Worm (Caenorhabditis elegans) whole organism, L1 larva: ENCODE data around the gene cutl-15.

Experiments used
- C16A3.4 ChIP-seq: fragments of 150-350 bp; optimal IDR thresholded peaks from 2 replicates; lab custom pipeline; 2014; ENCODE audit warnings: missing biosample characterization, missing genetic modification characterization
- C34B4.2 ChIP-seq: sonication (generic microtip); optimal IDR thresholded peaks from 2 replicates; lab custom pipeline; 2017; ENCODE audit warnings: mild to moderate bottlenecking, missing genetic modification characterization, missing compliant biosample characterization
- F16B12.6 ChIP-seq: fragments of 150-350 bp; optimal IDR thresholded peaks from 2 replicates; lab custom pipeline; 2014; ENCODE audit warnings: missing biosample characterization, missing genetic modification characterization
- Y116A8C.19 ChIP-seq: sonication (generic microtip); optimal IDR thresholded peaks from 2 replicates; lab custom pipeline; 2016; ENCODE audit warnings: missing compliant biosample characterization, missing genetic modification characterization, borderline replicate concordance
- aly-2 ChIP-seq: fragments of 150-350 bp; optimal IDR thresholded peaks from 2 replicates; lab custom pipeline; 2014; ENCODE audit warnings: missing biosample characterization, missing genetic modification characterization
- ama-1 ChIP-seq: fragments of 150-350 bp; optimal IDR thresholded peaks from 2 replicates; lab custom pipeline; 2014
- blmp-1 ChIP-seq: fragments of 150-350 bp; optimal IDR thresholded peaks from 2 replicates; lab custom pipeline; 2014; ENCODE audit warnings: missing biosample characterization, missing genetic modification characterization
- ceh-88 ChIP-seq: fragments of 200-800 bp; sonication (Bioruptor generic); IDR thresholded peaks from 2 replicates; pipeline ENCODE4 v1.3.6; 2022; ENCODE audit warnings: missing genetic modification characterization, missing compliant biosample characterization
- dsc-1 ChIP-seq: sonication (generic microtip); optimal IDR thresholded peaks from 2 replicates; lab custom pipeline; 2016; ENCODE audit warnings: mild to moderate bottlenecking, missing genetic modification characterization, missing compliant biosample characterization
- efl-1 ChIP-seq, 4 experiments: fragments of 150-350 bp; optimal IDR thresholded peaks in 3 of 4; peaks in 1 of 4; 1 replicate in 1 of 4; 2 replicates in 3 of 4; lab custom pipeline; 2014; ENCODE audit warnings: missing biosample characterization in 2 of 4, missing genetic modification characterization in 2 of 4, missing genetic modification reagents in 2 of 4
- efl-3 ChIP-seq: fragments of 200-800 bp; sonication (Bioruptor generic); optimal IDR thresholded peaks from 2 replicates; lab custom pipeline; 2018; ENCODE audit warnings: mild to moderate bottlenecking, missing genetic modification characterization, missing compliant biosample characterization
- elt-2 ChIP-seq: sonication (generic microtip); optimal IDR thresholded peaks from 2 replicates; lab custom pipeline; 2016; ENCODE audit warnings: missing genetic modification characterization, mild to moderate bottlenecking, inconsistent platforms, missing compliant biosample characterization, missing genetic modification reagents
- elt-3 ChIP-seq, 6 experiments: fragments of 150-350 bp in 1 of 6; sonication (generic microtip); optimal IDR thresholded peaks; 2 replicates each; lab custom pipeline; 2017 to 2018; ENCODE audit warnings: missing biosample characterization in 6 of 6, missing genetic modification characterization in 6 of 6, inconsistent platforms in 1 of 6
- ets-5 ChIP-seq: fragments of 200-800 bp; sonication (Bioruptor generic); IDR thresholded peaks from 2 replicates; pipeline ENCODE4 v1.3.6; 2022; ENCODE audit warnings: missing genetic modification characterization, missing compliant biosample characterization
- fkh-8 ChIP-seq: sonication (generic microtip); optimal IDR thresholded peaks from 2 replicates; lab custom pipeline; 2016; ENCODE audit warnings: mild to moderate bottlenecking, missing genetic modification characterization, missing compliant biosample characterization
- fos-1 ChIP-seq: fragments of 150-350 bp; optimal IDR thresholded peaks from 2 replicates; lab custom pipeline; 2014; ENCODE audit warnings: missing biosample characterization, missing genetic modification characterization
- hlh-4 ChIP-seq: sonication (generic microtip); optimal IDR thresholded peaks from 2 replicates; lab custom pipeline; 2016; ENCODE audit warnings: mild to moderate bottlenecking, missing genetic modification characterization, missing compliant biosample characterization
- hpl-2 ChIP-seq: fragments of 150-350 bp; optimal IDR thresholded peaks from 2 replicates; lab custom pipeline; 2014; ENCODE audit warnings: missing biosample characterization, missing genetic modification reagents, missing genetic modification characterization
- isw-1 ChIP-seq: fragments of 200-800 bp; sonication (Bioruptor generic); IDR thresholded peaks from 2 replicates; pipeline ENCODE4 v1.3.6; 2022; ENCODE audit warnings: missing genetic modification characterization, missing compliant biosample characterization
- jun-1 ChIP-seq: fragments of 150-350 bp; optimal IDR thresholded peaks from 2 replicates; lab custom pipeline; 2014; ENCODE audit warnings: missing biosample characterization, missing genetic modification reagents, missing genetic modification characterization
- lin-39 ChIP-seq: fragments of 150-350 bp; optimal IDR thresholded peaks from 2 replicates; lab custom pipeline; 2014; ENCODE audit warnings: missing biosample characterization, missing genetic modification reagents, missing genetic modification characterization
- lsy-2 ChIP-seq, 2 experiments: fragments of 150-350 bp; optimal IDR thresholded peaks; 2 replicates each; lab custom pipeline; 2014; ENCODE audit warnings: missing biosample characterization in 2 of 2, missing genetic modification characterization in 2 of 2
- nhr-11 ChIP-seq: fragments of 150-350 bp; optimal IDR thresholded peaks from 2 replicates; lab custom pipeline; 2014; ENCODE audit warnings: missing biosample characterization, missing genetic modification characterization
- nhr-19 ChIP-seq: fragments of 200-800 bp; sonication (Bioruptor generic); conservative IDR thresholded peaks from 2 replicates; pipeline ENCODE4 v1.3.6; 2022; ENCODE audit warnings: missing genetic modification characterization, missing compliant biosample characterization
- nhr-28 ChIP-seq: fragments of 150-350 bp; optimal IDR thresholded peaks from 2 replicates; lab custom pipeline; 2014; ENCODE audit warnings: missing biosample characterization, missing genetic modification characterization
- nhr-47 ChIP-seq: sonication (generic microtip); optimal IDR thresholded peaks from 2 replicates; lab custom pipeline; 2016; ENCODE audit warnings: mild to moderate bottlenecking, missing genetic modification characterization, moderate library complexity, missing compliant biosample characterization
- nhr-71 ChIP-seq: sonication (generic microtip); optimal IDR thresholded peaks from 2 replicates; lab custom pipeline; 2016; ENCODE audit warnings: mild to moderate bottlenecking, missing genetic modification characterization, moderate library complexity, missing compliant biosample characterization
- nhr-76 ChIP-seq: sonication (generic microtip); optimal IDR thresholded peaks from 2 replicates; lab custom pipeline; 2017; ENCODE audit warnings: missing biosample characterization, missing genetic modification characterization
- nhr-85 ChIP-seq: sonication (generic microtip); peaks from one replicate; lab custom pipeline; 2016; ENCODE audit warnings: missing genetic modification characterization, inconsistent platforms, missing compliant biosample characterization
- nhr-90 ChIP-seq: sonication (generic microtip); optimal IDR thresholded peaks from 2 replicates; lab custom pipeline; 2016; ENCODE audit warnings: mild to moderate bottlenecking, missing genetic modification characterization, missing compliant biosample characterization; ENCODE audit not compliant: poor library complexity
- rnt-1 ChIP-seq: sonication (generic microtip); optimal IDR thresholded peaks from 2 replicates; lab custom pipeline; 2016; ENCODE audit warnings: mild to moderate bottlenecking, missing genetic modification characterization, moderate library complexity, missing compliant biosample characterization
- sptf-1 ChIP-seq: fragments of 150-350 bp; optimal IDR thresholded peaks from 2 replicates; lab custom pipeline; 2014; ENCODE audit warnings: missing biosample characterization, missing genetic modification characterization
- swsn-7 ChIP-seq: sonication (generic microtip); optimal IDR thresholded peaks from 2 replicates; lab custom pipeline; 2016; ENCODE audit warnings: missing genetic modification characterization, missing compliant biosample characterization
- unc-62 ChIP-seq: fragments of 150-350 bp; optimal IDR thresholded peaks from 2 replicates; lab custom pipeline; 2014; ENCODE audit warnings: missing biosample characterization, missing genetic modification reagents, missing genetic modification characterization
- unc-98 ChIP-seq: fragments of 200-800 bp; sonication (Bioruptor generic); IDR thresholded peaks from 2 replicates; pipeline ENCODE4 v1.3.6; 2022; ENCODE audit warnings: missing genetic modification characterization, missing compliant biosample characterization
- xbp-1 ChIP-seq: sonication (generic microtip); optimal IDR thresholded peaks from 2 replicates; lab custom pipeline; 2016; ENCODE audit warnings: missing genetic modification characterization, missing compliant biosample characterization
- ztf-4 ChIP-seq: fragments of 150-350 bp; optimal IDR thresholded peaks from 2 replicates; lab custom pipeline; 2014; ENCODE audit warnings: missing biosample characterization, missing genetic modification characterization

Gene cutl-15

DNA sequence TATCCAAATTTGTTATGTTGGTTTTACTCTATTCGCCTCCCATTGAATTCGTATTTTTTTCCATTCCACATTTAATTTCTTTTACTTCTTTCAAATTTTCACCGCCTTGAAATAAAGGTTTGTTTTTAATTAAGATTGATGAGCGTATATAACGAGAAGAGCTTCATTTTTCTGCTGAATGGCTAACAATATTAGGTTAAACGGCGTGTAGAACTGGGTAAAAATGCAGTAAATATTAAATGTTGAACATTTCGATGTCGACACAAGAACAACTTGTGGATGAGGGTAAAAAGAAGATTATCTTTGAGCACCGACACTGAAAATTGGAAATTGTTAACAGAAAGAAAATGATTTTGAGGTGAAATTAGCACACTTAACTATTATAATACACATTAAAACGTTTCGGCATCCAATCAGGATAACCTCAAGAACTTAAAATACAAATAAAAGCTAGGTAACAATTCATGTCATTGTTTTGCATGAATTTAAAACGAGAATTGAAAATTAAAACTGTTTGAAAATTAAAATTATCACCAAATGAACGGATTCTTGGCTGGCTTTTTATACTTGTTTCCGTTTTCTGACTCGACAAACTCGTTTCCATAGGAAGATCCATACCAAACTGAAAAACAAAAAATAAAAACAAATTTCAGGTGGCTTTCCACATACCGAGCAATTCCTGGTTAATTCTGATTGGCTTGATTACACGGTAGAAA, 8.4 kb downstream of the cutl-15 start:
- TF ChIP-seq lin-39 (no peak), fkh-8 (no peak), efl-3 (GFP tag; lab: Kevin White, UChicago) (no peak), unc-98 (GFP tag; lab: Robert Waterston, UW) (no peak), dsc-1 (tag; lab: Kevin White, UChicago) (no peak), elt-2 (tag; lab: Kevin White, UChicago) (no peak), xbp-1 (tag; lab: Kevin White, UChicago) (no peak), swsn-7 (tag; lab: Kevin White, UChicago) (no peak), sptf-1 (tag; lab: Kevin White, UChicago) (no peak), F16B12.6 (tag; lab: Kevin White, UChicago) (no peak), C34B4.2 (tag; lab: Kevin White, UChicago) (no peak), C16A3.4 (tag; lab: Kevin White, UChicago) (no peak), Y116A8C.19 (tag; lab: Kevin White, UChicago) (no peak), ets-5 (GFP tag; lab: Robert Waterston, UW) (no peak), nhr-28 (tag; lab: Kevin White, UChicago) (no peak), jun-1 (tag; lab: Kevin White, UChicago) (no peak), nhr-71 (tag; lab: Kevin White, UChicago) (no peak), nhr-76 (tag; lab: Kevin White, UChicago) (no peak)

- 0 out of 2 replicates have a peak, but pooled peaks have one; percentile 15 for TF ChIP-seq ceh-88 (GFP tag; lab: Robert Waterston, UW)
- no peak for TF ChIP-seq blmp-1 (tag; lab: Kevin White, UChicago)
- TF ChIP-seq unc-62, result no peak
- TF ChIP-seq isw-1 (GFP tag; lab: Robert Waterston, UW), result no peak
- TF ChIP-seq rnt-1, result peak; percentile 22
- TF ChIP-seq nhr-11 (tag; lab: Kevin White, UChicago), result no peak
- TF ChIP-seq ama-1 (lab: Kevin White, UChicago), result peak; percentile 83
- no peak for TF ChIP-seq fos-1 (tag; lab: Kevin White, UChicago)
- TF ChIP-seq nhr-19, result peak; percentile 8
- TF ChIP-seq nhr-71 (tag; lab: Kevin White, UChicago), result peak; percentile 56
- peak; percentile 11 for TF ChIP-seq nhr-90
- TF ChIP-seq ztf-4, result peak; percentile 20
- TF ChIP-seq lsy-2 (tag; optimal IDR thresholded peaks at IDR 0.05; lab: Kevin White, UChicago), result peak in 1 of 2 experiments; percentile 16
- peak; percentile 63 for TF ChIP-seq nhr-85 (tag; lab: Kevin White, UChicago)
- peak; percentile 72 for TF ChIP-seq aly-2 (tag; lab: Kevin White, UChicago)
- TF ChIP-seq ets-5 (GFP tag; lab: Robert Waterston, UW), result no peak
- peak; percentile 3 to 15 for TF ChIP-seq efl-1 (optimal IDR thresholded peaks at IDR 0.05; lab: Kevin White, UChicago)
- no peak for TF ChIP-seq efl-1 (GFP tag; optimal IDR thresholded peaks at IDR 0.05 in 1 of 2; lab: Kevin White, UChicago)
- TF ChIP-seq nhr-47 (tag; lab: Kevin White, UChicago), result peak; percentile 14
Observed at ce11 chrII:8933693-8934432, 13.6 kb downstream of the cutl-15 start, which contains the start of gene T21B10.3. TSS of gene T21B10.3 (plus strand) at chrII:8934382.

DNA sequence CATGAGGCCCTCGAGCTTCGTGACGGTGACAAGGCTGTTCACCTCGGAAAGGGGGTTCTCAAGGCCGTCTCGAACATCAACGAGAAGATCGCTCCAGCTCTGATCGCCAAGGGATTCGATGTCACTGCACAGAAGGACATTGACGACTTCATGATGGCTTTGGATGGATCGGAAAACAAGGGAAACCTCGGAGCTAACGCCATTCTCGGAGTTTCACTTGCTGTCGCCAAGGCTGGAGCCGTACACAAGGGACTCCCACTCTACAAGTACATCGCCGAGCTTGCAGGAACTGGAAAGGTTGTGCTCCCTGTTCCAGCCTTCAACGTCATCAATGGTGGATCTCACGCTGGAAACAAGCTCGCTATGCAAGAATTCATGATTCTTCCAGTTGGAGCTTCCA, 15.1 kb downstream of the cutl-15 start:
- no peak for TF ChIP-seq hlh-4 (tag; lab: Kevin White, UChicago)
- no peak for TF ChIP-seq nhr-71 (tag; lab: Kevin White, UChicago)
- TF ChIP-seq hpl-2, result no peak
- no peak for TF ChIP-seq ets-5 (GFP tag; lab: Robert Waterston, UW)
- no peak for TF ChIP-seq Y116A8C.19 (tag; lab: Kevin White, UChicago)
- TF ChIP-seq elt-3 (tag; optimal IDR thresholded peaks at IDR 0.05; lab: Kevin White, UChicago), result no peak
